Fruit fly (Drosophila melanogaster) whole organism, adult: ENCODE results near the gene CG32500.

ENCODE experiments used
- CG11617 ChIP-seq: fragments of 200-800 bp; sonication (Bioruptor generic); optimal IDR thresholded peaks from 2 replicates; lab custom pipeline; 2017; ENCODE audit warnings: mild to moderate bottlenecking, missing biosample characterization, missing genetic modification reagents, missing genetic modification characterization
- CG12768 ChIP-seq: fragments of 200-800 bp; sonication (Bioruptor generic); optimal IDR thresholded peaks from 2 replicates; lab custom pipeline; 2017; ENCODE audit warnings: missing biosample characterization, missing genetic modification characterization, mild to moderate bottlenecking, moderate library complexity, missing genetic modification reagents
- CG14711 ChIP-seq: fragments of 200-800 bp; sonication (Bioruptor generic); optimal IDR thresholded peaks from 2 replicates; lab custom pipeline; 2018; ENCODE audit warnings: missing biosample characterization, mild to moderate bottlenecking, missing genetic modification characterization, moderate library complexity
- CG1620 ChIP-seq: fragments of 200-800 bp; sonication (Bioruptor generic); optimal IDR thresholded peaks from 2 replicates; lab custom pipeline; 2016; ENCODE audit warnings: missing biosample characterization, missing genetic modification characterization
- CG33017 ChIP-seq: fragments of 200-800 bp; sonication (Bioruptor generic); optimal IDR thresholded peaks from 2 replicates; lab custom pipeline; 2018; ENCODE audit warnings: missing biosample characterization, mild to moderate bottlenecking, missing genetic modification characterization, moderate library complexity
- CG5204 ChIP-seq: fragments of 200-800 bp; sonication (Bioruptor generic); optimal IDR thresholded peaks from 2 replicates; lab custom pipeline; 2016; ENCODE audit warnings: missing biosample characterization, missing genetic modification characterization
- CG7045 ChIP-seq: fragments of 200-800 bp; sonication (Bioruptor generic); optimal IDR thresholded peaks from 2 replicates; lab custom pipeline; 2017; ENCODE audit warnings: missing biosample characterization, mild to moderate bottlenecking, missing genetic modification characterization
- CG7101 ChIP-seq: fragments of 200-800 bp; sonication (Bioruptor generic); optimal IDR thresholded peaks from 2 replicates; lab custom pipeline; 2018; ENCODE audit warnings: missing biosample characterization, mild to moderate bottlenecking, missing genetic modification characterization, moderate library complexity
- Clk ChIP-seq: fragments of 200-800 bp; sonication (Bioruptor generic); optimal IDR thresholded peaks from 2 replicates; lab custom pipeline; 2017; ENCODE audit warnings: missing biosample characterization, missing genetic modification characterization
- Crg-1 ChIP-seq: fragments of 200-800 bp; sonication (Bioruptor generic); optimal IDR thresholded peaks from 2 replicates; lab custom pipeline; 2016; ENCODE audit warnings: missing biosample characterization, missing genetic modification characterization
- Hr96 ChIP-seq: fragments of 200-800 bp; sonication (Bioruptor generic); optimal IDR thresholded peaks from 2 replicates; lab custom pipeline; 2016; ENCODE audit warnings: missing biosample characterization, missing genetic modification characterization
- Mnt ChIP-seq: fragments of 200-800 bp; sonication (Bioruptor generic); optimal IDR thresholded peaks from 2 replicates; lab custom pipeline; 2016; ENCODE audit warnings: missing biosample characterization, mild to moderate bottlenecking, missing genetic modification characterization
- bab1 ChIP-seq: fragments of 200-800 bp; sonication (Bioruptor generic); optimal IDR thresholded peaks from 3 replicates; lab custom pipeline; 2019; ENCODE audit warnings: missing biosample characterization, mild to moderate bottlenecking, missing genetic modification characterization, moderate library complexity
- cic ChIP-seq: fragments of 200-800 bp; sonication (Bioruptor generic); optimal IDR thresholded peaks from 2 replicates; lab custom pipeline; 2017; ENCODE audit warnings: missing biosample characterization, mild to moderate bottlenecking, missing genetic modification characterization, moderate library complexity
- cnc ChIP-seq, 2 experiments: fragments of >200 bp; optimal IDR thresholded peaks; 2 replicates each; lab custom pipeline; 2017
- kay ChIP-seq: fragments of 200-800 bp; sonication (Bioruptor generic); peaks from one replicate; lab custom pipeline; 2016; ENCODE audit warnings: missing biosample characterization, missing genetic modification characterization, borderline replicate concordance
- ovo ChIP-seq: fragments of 200-800 bp; sonication (Bioruptor generic); optimal IDR thresholded peaks from 2 replicates; lab custom pipeline; 2016; ENCODE audit warnings: missing biosample characterization, missing genetic modification characterization
- pad ChIP-seq: fragments of 200-800 bp; sonication (Bioruptor generic); optimal IDR thresholded peaks from 3 replicates; lab custom pipeline; 2017; ENCODE audit warnings: missing biosample characterization, missing genetic modification characterization, mild to moderate bottlenecking, moderate library complexity, missing genetic modification reagents
- tj ChIP-seq: fragments of 200-800 bp; sonication (Bioruptor generic); optimal IDR thresholded peaks from 3 replicates; lab custom pipeline; 2017; ENCODE audit warnings: missing biosample characterization, mild to moderate bottlenecking, missing genetic modification characterization, moderate library complexity
- toe ChIP-seq: fragments of 200-800 bp; sonication (Bioruptor generic); optimal IDR thresholded peaks from 2 replicates; lab custom pipeline; 2016; ENCODE audit warnings: missing biosample characterization, missing genetic modification characterization

The CG32500 gene

dm6 chrX:21591990-21592389 lies 31.6 kb downstream of the CG32500 start:
- TF ChIP-seq bab1 (GFP tag; lab: Kevin White, UChicago): peak; percentile 80
- TF ChIP-seq CG1620 (GFP tag; lab: Kevin White, UChicago): peak; percentile 12
- TF ChIP-seq tj: peak; percentile 92
- no peak for TF ChIP-seq CG11617 (GFP tag; lab: Kevin White, UChicago)
- no peak for TF ChIP-seq CG33017 (tag; lab: Kevin White, UChicago)
- TF ChIP-seq Crg-1 (GFP tag; lab: Kevin White, UChicago): peak; percentile 3
- no peak for TF ChIP-seq cic
- no peak for TF ChIP-seq ovo
- TF ChIP-seq Hr96 (GFP tag; lab: Kevin White, UChicago): no peak
- no peak for TF ChIP-seq CG14711 (tag; lab: Kevin White, UChicago)
- no peak for TF ChIP-seq CG7101 (tag; lab: Kevin White, UChicago)
- TF ChIP-seq pad: peak; percentile 16
- TF ChIP-seq Mnt (GFP tag; lab: Kevin White, UChicago): no peak
- TF ChIP-seq CG12768 (GFP tag; lab: Kevin White, UChicago): no peak
- no peak for TF ChIP-seq CG5204 (GFP tag; lab: Kevin White, UChicago)
- TF ChIP-seq toe: no peak
- TF ChIP-seq cnc (optimal IDR thresholded peaks at IDR 0.05; lab: Kevin White, UChicago): no peak

dm6 chrX:21589937-21590336 lies 33.6 kb downstream of the CG32500 start:
- TF ChIP-seq Clk (GFP tag; lab: Kevin White, UChicago) (no peak), CG5204 (GFP tag; lab: Kevin White, UChicago) (no peak), pad (no peak), ovo (no peak), CG11617 (GFP tag; lab: Kevin White, UChicago) (no peak), tj (no peak), CG12768 (GFP tag; lab: Kevin White, UChicago) (no peak), cic (no peak), kay (GFP tag; lab: Kevin White, UChicago) (no peak), cnc (optimal IDR thresholded peaks at IDR 0.05; lab: Kevin White, UChicago) (no peak), bab1 (GFP tag; lab: Kevin White, UChicago) (no peak), CG7101 (tag; lab: Kevin White, UChicago) (no peak), CG33017 (tag; lab: Kevin White, UChicago) (no peak)

dm6 chrX:21588000-21588399 lies 35.5 kb downstream of the CG32500 start:
- TF ChIP-seq Crg-1 (GFP tag; lab: Kevin White, UChicago) (no peak), Mnt (GFP tag; lab: Kevin White, UChicago) (no peak), toe (no peak), CG1620 (GFP tag; lab: Kevin White, UChicago) (no peak), CG7045 (GFP tag; lab: Kevin White, UChicago) (no peak), CG5204 (GFP tag; lab: Kevin White, UChicago) (no peak), CG12768 (GFP tag; lab: Kevin White, UChicago) (no peak), CG14711 (tag; lab: Kevin White, UChicago) (no peak), pad (no peak)
